Fruit fly (Drosophila melanogaster) whole organism, wandering third instar larva: ENCODE results near the gene CG32811.

Source experiments
- Abd-B ChIP-seq: fragments of >200 bp; optimal IDR thresholded peaks from 2 replicates; lab custom pipeline; 2017; ENCODE audit warnings: missing biosample characterization, missing genetic modification characterization
- CG32264 ChIP-seq: fragments of 200-800 bp; sonication (Bioruptor generic); optimal IDR thresholded peaks from 2 replicates; lab custom pipeline; 2016; ENCODE audit warnings: missing biosample characterization, missing genetic modification characterization
- CG9705 ChIP-seq: fragments of 200-800 bp; sonication (Bioruptor generic); optimal IDR thresholded peaks from 2 replicates; lab custom pipeline; 2018; ENCODE audit warnings: missing biosample characterization, mild to moderate bottlenecking, missing genetic modification characterization
- CrebA ChIP-seq: fragments of 200-800 bp; sonication (Bioruptor generic); optimal IDR thresholded peaks from 2 replicates; lab custom pipeline; 2016; ENCODE audit warnings: missing biosample characterization, mild to moderate bottlenecking, missing genetic modification characterization, borderline replicate concordance
- Dfd ChIP-seq: fragments of >200 bp; optimal IDR thresholded peaks from 2 replicates; lab custom pipeline; 2017; ENCODE audit warnings: missing biosample characterization, missing genetic modification characterization
- Dif ChIP-seq: fragments of 200-275, 200-300 bp; sonication (Bioruptor generic); optimal IDR thresholded peaks from 2 replicates; lab custom pipeline; 2018; ENCODE audit warnings: missing biosample characterization, missing genetic modification characterization; ENCODE audit not compliant: partially characterized antibody
- GATAd ChIP-seq: sonication (Bioruptor generic); optimal IDR thresholded peaks from 2 replicates; lab custom pipeline; 2016; ENCODE audit warnings: missing biosample characterization, missing genetic modification characterization
- HLH106 ChIP-seq: fragments of 200-800 bp; optimal IDR thresholded peaks from 3 replicates; lab custom pipeline; 2019; ENCODE audit warnings: missing biosample characterization, mild to moderate bottlenecking, missing genetic modification characterization, moderate library complexity
- Hnf4 ChIP-seq: fragments of 200-800 bp; sonication (Bioruptor generic); optimal IDR thresholded peaks from 2 replicates; lab custom pipeline; 2016; ENCODE audit warnings: missing biosample characterization, mild to moderate bottlenecking, missing genetic modification characterization
- Hr78 ChIP-seq: fragments of >200 bp; optimal IDR thresholded peaks from 2 replicates; lab custom pipeline; 2017; ENCODE audit warnings: missing biosample characterization, missing genetic modification characterization
- Jra ChIP-seq: sonication (Bioruptor generic); optimal IDR thresholded peaks from 2 replicates; lab custom pipeline; 2016; ENCODE audit warnings: missing biosample characterization, missing genetic modification characterization
- Mio ChIP-seq: sonication (Bioruptor generic); optimal IDR thresholded peaks from 2 replicates; lab custom pipeline; 2016; ENCODE audit warnings: missing biosample characterization, missing genetic modification characterization
- N ChIP-seq: fragments of >200 bp; optimal IDR thresholded peaks from 2 replicates; lab custom pipeline; 2018; ENCODE audit warnings: missing biosample characterization, missing external identifiers, missing genetic modification characterization
- OdsH ChIP-seq: fragments of 200-800 bp; sonication (Bioruptor generic); optimal IDR thresholded peaks from 2 replicates; lab custom pipeline; 2016; ENCODE audit warnings: missing biosample characterization, mild to moderate bottlenecking, missing genetic modification characterization
- Sp1 ChIP-seq: fragments of 200-800 bp; sonication (Bioruptor generic); optimal IDR thresholded peaks from 3 replicates; lab custom pipeline; 2019; ENCODE audit warnings: missing biosample characterization, mild to moderate bottlenecking, missing genetic modification characterization, moderate library complexity
- Vsx2 ChIP-seq: fragments of 200-300, 225-300 bp; sonication (Bioruptor generic); optimal IDR thresholded peaks from 2 replicates; lab custom pipeline; 2018; ENCODE audit warnings: missing biosample characterization, missing genetic modification characterization; ENCODE audit not compliant: partially characterized antibody
- br ChIP-seq: fragments of 200-800 bp; sonication (Bioruptor generic); optimal IDR thresholded peaks from 2 replicates; lab custom pipeline; 2016; ENCODE audit warnings: missing biosample characterization, missing genetic modification characterization
- brk ChIP-seq: fragments of 200-800 bp; sonication (Bioruptor generic); optimal IDR thresholded peaks from 2 replicates; lab custom pipeline; 2016; ENCODE audit warnings: missing biosample characterization, mild to moderate bottlenecking, missing genetic modification characterization
- dmrt93B ChIP-seq: fragments of 200-800 bp; sonication (Bioruptor generic); optimal IDR thresholded peaks from 2 replicates; lab custom pipeline; 2018; ENCODE audit warnings: missing biosample characterization, mild to moderate bottlenecking, missing genetic modification characterization
- dsf ChIP-seq: sonication (Bioruptor generic); optimal IDR thresholded peaks from 2 replicates; lab custom pipeline; 2016; ENCODE audit warnings: missing biosample characterization, missing genetic modification characterization, borderline replicate concordance
- foxo ChIP-seq, 2 experiments: fragments of 200-800 bp; sonication (Bioruptor generic); optimal IDR thresholded peaks; 2 replicates in 1 of 2; 3 replicates in 1 of 2; lab custom pipeline; 2016 to 2017; ENCODE audit warnings: missing biosample characterization in 2 of 2, missing genetic modification characterization in 2 of 2
- fru ChIP-seq: fragments of 200-800 bp; sonication (Bioruptor generic); optimal IDR thresholded peaks from 3 replicates; lab custom pipeline; 2016; ENCODE audit warnings: missing biosample characterization, mild to moderate bottlenecking, missing genetic modification characterization
- h ChIP-seq: fragments of 200-800 bp; sonication (Bioruptor generic); optimal IDR thresholded peaks from 3 replicates; lab custom pipeline; 2016; ENCODE audit warnings: missing biosample characterization, mild to moderate bottlenecking, missing genetic modification characterization
- lola ChIP-seq: fragments of >200 bp; optimal IDR thresholded peaks from 2 replicates; lab custom pipeline; 2017; ENCODE audit warnings: missing biosample characterization, missing genetic modification characterization
- pan ChIP-seq: fragments of >200 bp; optimal IDR thresholded peaks from 2 replicates; lab custom pipeline; 2017
- psq ChIP-seq: fragments of 200-800 bp; sonication (Bioruptor generic); optimal IDR thresholded peaks from 3 replicates; lab custom pipeline; 2017; ENCODE audit warnings: missing biosample characterization, mild to moderate bottlenecking, missing genetic modification characterization, moderate library complexity
- rgr ChIP-seq: fragments of 200-800 bp; sonication (Bioruptor generic); optimal IDR thresholded peaks from 3 replicates; lab custom pipeline; 2016; ENCODE audit warnings: missing biosample characterization, mild to moderate bottlenecking, missing genetic modification characterization
- sv ChIP-seq: fragments of 200-800 bp; sonication (Bioruptor generic); optimal IDR thresholded peaks from 3 replicates; lab custom pipeline; 2016; ENCODE audit warnings: missing biosample characterization, missing genetic modification characterization
- usp ChIP-seq: fragments of >200 bp; optimal IDR thresholded peaks from 2 replicates; lab custom pipeline; 2017; ENCODE audit warnings: missing biosample characterization, missing genetic modification characterization
- woc ChIP-seq: sonication (Bioruptor generic); optimal IDR thresholded peaks from 2 replicates; lab custom pipeline; 2016; ENCODE audit warnings: missing biosample characterization, mild to moderate bottlenecking, missing genetic modification characterization

CG32811 gene

dm6 chrX:1298287-1298686, at the start of gene CG32811:
Gene CG32811, minus strand, starts transcription at chrX:1298387.
- no peak for TF ChIP-seq dmrt93B (GFP tag; lab: Kevin White, UChicago)
- no peak for TF ChIP-seq usp (GFP tag; lab: Kevin White, UChicago)
- no peak for TF ChIP-seq h (GFP tag; lab: Kevin White, UChicago)
- no peak for TF ChIP-seq Mio (GFP tag; lab: Kevin White, UChicago)
- TF ChIP-seq HLH106: no peak
- no peak for TF ChIP-seq lola (GFP tag; lab: Kevin White, UChicago)
- no peak for TF ChIP-seq Dif (GFP tag; lab: Kevin White, UChicago)
- no peak for TF ChIP-seq Hr78 (GFP tag; lab: Kevin White, UChicago)
- no peak for TF ChIP-seq woc

dm6 chrX:1346833-1347232, 48.6 kb upstream of the CG32811 start:
- TF ChIP-seq Abd-B (no peak), psq (GFP tag; lab: Kevin White, UChicago) (no peak), N (GFP tag; lab: Kevin White, UChicago) (no peak), foxo (GFP tag; optimal IDR thresholded peaks at IDR 0.05; lab: Kevin White, UChicago) (no peak), CrebA (no peak), CG32264 (GFP tag; lab: Kevin White, UChicago) (no peak), Hr78 (GFP tag; lab: Kevin White, UChicago) (no peak), pan (no peak), brk (GFP tag; lab: Kevin White, UChicago) (no peak), OdsH (GFP tag; lab: Kevin White, UChicago) (no peak), Mio (GFP tag; lab: Kevin White, UChicago) (no peak), h (GFP tag; lab: Kevin White, UChicago) (no peak), dsf (GFP tag; lab: Kevin White, UChicago) (no peak), Dfd (GFP tag; lab: Kevin White, UChicago) (no peak), br (GFP tag; lab: Kevin White, UChicago) (no peak), Jra (GFP tag; lab: Kevin White, UChicago) (no peak), GATAd (GFP tag; lab: Kevin White, UChicago) (no peak), CG9705 (GFP tag; lab: Kevin White, UChicago) (no peak)

- TF ChIP-seq h (GFP tag; lab: Kevin White, UChicago): peak; percentile 37
- no peak for TF ChIP-seq Hnf4
These were observed 48.1 kb upstream of the CG32811 start, which contains the start of gene Tsp2A for dm6 chrX:1346256-1346655. Gene Tsp2A, plus strand, starts transcription at chrX:1346553.

dm6 chrX:1341944-1342392, 43.8 kb upstream of the CG32811 start, which contains the start of gene Naa30A:
Gene Naa30A, plus strand, starts transcription at chrX:1342106.
- TF ChIP-seq rgr (GFP tag; lab: Kevin White, UChicago): peak; percentile 10
- no peak for TF ChIP-seq fru
- TF ChIP-seq N (GFP tag; lab: Kevin White, UChicago): peak; percentile 20
- peak; percentile 25 for TF ChIP-seq psq (GFP tag; lab: Kevin White, UChicago)
- TF ChIP-seq h (GFP tag; lab: Kevin White, UChicago): peak; percentile 29

dm6 chrX:1341528-1341927, 43.3 kb upstream of the CG32811 start, which contains the start of gene CG11409:
Gene CG11409, minus strand, starts transcription at chrX:1341587.
- peak in 1 of 2 experiments; percentile 23 for TF ChIP-seq foxo (GFP tag; optimal IDR thresholded peaks at IDR 0.05; lab: Kevin White, UChicago)
- TF ChIP-seq Sp1 (GFP tag; lab: Kevin White, UChicago): no peak
- no peak for TF ChIP-seq N (GFP tag; lab: Kevin White, UChicago)
- TF ChIP-seq brk (GFP tag; lab: Kevin White, UChicago): no peak

dm6 chrX:1337998-1338397, 39.8 kb upstream of the CG32811 start:
- TF ChIP-seq Hr78 (GFP tag; lab: Kevin White, UChicago) (no peak), sv (GFP tag; lab: Kevin White, UChicago) (no peak), Vsx2 (GFP tag; lab: Kevin White, UChicago) (no peak)
